Fruit fly (Drosophila melanogaster) whole organism, embryonic: ENCODE measurements around the gene Srg3.

Source experiments
- B-H2 ChIP-seq: fragments of 200-800 bp; sonication (Bioruptor generic); optimal IDR thresholded peaks from 2 replicates; lab custom pipeline; 2018; ENCODE audit warnings: missing biosample characterization, mild to moderate bottlenecking, missing genetic modification characterization
- Bdp1 ChIP-seq: fragments of 200-800 bp; sonication (Bioruptor generic); optimal IDR thresholded peaks from 3 replicates; lab custom pipeline; 2016; ENCODE audit warnings: missing biosample characterization, missing genetic modification characterization
- CG10654 ChIP-seq: fragments of 200-800 bp; sonication (Bioruptor generic); optimal IDR thresholded peaks from 2 replicates; lab custom pipeline; 2016; ENCODE audit warnings: missing biosample characterization, missing genetic modification characterization
- CG13624 ChIP-seq: fragments of 200-800 bp; sonication (Bioruptor generic); optimal IDR thresholded peaks from 2 replicates; lab custom pipeline; 2016; ENCODE audit warnings: missing biosample characterization, missing genetic modification characterization
- CG13894 ChIP-seq: fragments of 200-800 bp; sonication (Bioruptor generic); optimal IDR thresholded peaks from 3 replicates; lab custom pipeline; 2018; ENCODE audit warnings: missing biosample characterization, mild to moderate bottlenecking, missing genetic modification characterization, moderate library complexity
- CG15269 ChIP-seq: fragments of 200-800 bp; sonication (Bioruptor generic); optimal IDR thresholded peaks from 2 replicates; lab custom pipeline; 2018; ENCODE audit warnings: missing biosample characterization, mild to moderate bottlenecking, missing genetic modification characterization, moderate library complexity
- CG1602 ChIP-seq: fragments of 200-800 bp; sonication (Bioruptor generic); optimal IDR thresholded peaks from 3 replicates; lab custom pipeline; 2016; ENCODE audit warnings: missing biosample characterization, missing genetic modification characterization
- CG16779 ChIP-seq: fragments of 200-800 bp; sonication (Bioruptor generic); IDR thresholded peaks from 2 replicates; pipeline ENCODE4 v1.3.6; 2022; ENCODE audit warnings: missing biosample characterization, missing genetic modification characterization
- CG17385 ChIP-seq: fragments of 200-800 bp; sonication (Bioruptor generic); optimal IDR thresholded peaks from 3 replicates; lab custom pipeline; 2018; ENCODE audit warnings: missing biosample characterization, mild to moderate bottlenecking, missing genetic modification characterization
- CG17568 ChIP-seq: fragments of 200-800 bp; sonication (Bioruptor generic); optimal IDR thresholded peaks from 2 replicates; lab custom pipeline; 2018; ENCODE audit warnings: missing biosample characterization, mild to moderate bottlenecking, missing genetic modification characterization, moderate library complexity
- CG32532 ChIP-seq: fragments of 200-800 bp; sonication (Bioruptor generic); IDR thresholded peaks from 2 replicates; pipeline ENCODE4 v1.3.6; 2022; ENCODE audit warnings: missing biosample characterization, missing genetic modification characterization
- CG33557 ChIP-seq: fragments of 200-800 bp; sonication (Bioruptor generic); optimal IDR thresholded peaks from 2 replicates; lab custom pipeline; 2019; ENCODE audit warnings: missing biosample characterization, mild to moderate bottlenecking, missing genetic modification characterization, moderate library complexity
- CG4424 ChIP-seq: fragments of 200-800 bp; sonication (Bioruptor generic); optimal IDR thresholded peaks from 3 replicates; lab custom pipeline; 2016; ENCODE audit warnings: missing biosample characterization, missing genetic modification characterization
- CG5953 ChIP-seq: fragments of 200-800 bp; sonication (Bioruptor generic); IDR thresholded peaks from 2 replicates; pipeline ENCODE4 v1.3.6; 2022; ENCODE audit warnings: missing biosample characterization, missing genetic modification characterization
- CG6272 ChIP-seq: fragments of 200-800 bp; sonication (Bioruptor generic); IDR thresholded peaks from 2 replicates; pipeline ENCODE4 v1.3.6; 2022; ENCODE audit warnings: missing biosample characterization, missing genetic modification characterization
- CG6791 ChIP-seq: fragments of 200-800 bp; sonication (Bioruptor generic); IDR thresholded peaks from 3 replicates; pipeline ENCODE4 v1.3.6; 2022; ENCODE audit warnings: missing biosample characterization, missing genetic modification characterization; ENCODE audit not compliant: partially characterized antibody
- CG6854 ChIP-seq: fragments of 200-800 bp; sonication (Bioruptor generic); optimal IDR thresholded peaks from 3 replicates; lab custom pipeline; 2017; ENCODE audit warnings: missing biosample characterization, mild to moderate bottlenecking, missing genetic modification characterization
- CG7786 ChIP-seq: fragments of 200-800 bp; sonication (Bioruptor generic); optimal IDR thresholded peaks from 2 replicates; lab custom pipeline; 2016; ENCODE audit warnings: missing biosample characterization, missing genetic modification characterization
- CG8281 ChIP-seq: fragments of 200-800 bp; sonication (Bioruptor generic); optimal IDR thresholded peaks from 2 replicates; lab custom pipeline; 2018; ENCODE audit warnings: missing biosample characterization, mild to moderate bottlenecking, missing genetic modification characterization, moderate library complexity
- CG8944 ChIP-seq: fragments of 200-800 bp; sonication (Bioruptor generic); optimal IDR thresholded peaks from 3 replicates; lab custom pipeline; 2016; ENCODE audit warnings: missing biosample characterization, missing genetic modification characterization
- CTCF ChIP-seq: fragments of 200-800 bp; sonication (Bioruptor generic); optimal IDR thresholded peaks from 2 replicates; lab custom pipeline; 2017; ENCODE audit warnings: missing biosample characterization, mild to moderate bottlenecking, missing genetic modification characterization, moderate library complexity
- Chrac-16 ChIP-seq: fragments of 200-800 bp; sonication (Bioruptor generic); optimal IDR thresholded peaks from 3 replicates; lab custom pipeline; 2016; ENCODE audit warnings: missing biosample characterization, missing genetic modification characterization
- CrebB ChIP-seq: fragments of 200-800 bp; sonication (Bioruptor generic); optimal IDR thresholded peaks from 3 replicates; lab custom pipeline; 2018; ENCODE audit warnings: missing biosample characterization, mild to moderate bottlenecking, missing genetic modification characterization
- E2f2 ChIP-seq: fragments of 200-800 bp; sonication (Bioruptor generic); IDR thresholded peaks from 2 replicates; pipeline ENCODE4 v1.3.6; 2022; ENCODE audit warnings: missing biosample characterization, missing genetic modification characterization
- Ets65A ChIP-seq: fragments of 200-800 bp; sonication (Bioruptor generic); peaks from one replicate; lab custom pipeline; 2016; ENCODE audit warnings: missing biosample characterization, missing genetic modification characterization
- HLH3B ChIP-seq: fragments of 200-800 bp; sonication (Bioruptor generic); IDR thresholded peaks from 2 replicates; pipeline ENCODE4 v1.3.6; 2022; ENCODE audit warnings: missing biosample characterization, missing genetic modification characterization
- HmgD ChIP-seq: fragments of 200-800 bp; sonication (Bioruptor generic); optimal IDR thresholded peaks from 3 replicates; lab custom pipeline; 2016; ENCODE audit warnings: missing biosample characterization, missing genetic modification characterization
- Hr51 ChIP-seq, 2 experiments: fragments of 200-800 bp; sonication (Bioruptor generic); optimal IDR thresholded peaks; 2 replicates in 1 of 2; 3 replicates in 1 of 2; lab custom pipeline; 2016 to 2018; ENCODE audit warnings: missing biosample characterization in 2 of 2, missing genetic modification characterization in 2 of 2, mild to moderate bottlenecking in 1 of 2, moderate library complexity in 1 of 2
- Mad ChIP-seq: fragments of 200-800 bp; sonication (Bioruptor generic); optimal IDR thresholded peaks from 2 replicates; lab custom pipeline; 2016; ENCODE audit warnings: missing biosample characterization, missing genetic modification characterization
- Max ChIP-seq: fragments of 200-800 bp; sonication (Bioruptor generic); optimal IDR thresholded peaks from 2 replicates; lab custom pipeline; 2016; ENCODE audit warnings: missing biosample characterization, mild to moderate bottlenecking, missing genetic modification characterization
- Mes4 ChIP-seq: fragments of 200-800 bp; sonication (Bioruptor generic); optimal IDR thresholded peaks from 2 replicates; lab custom pipeline; 2016; ENCODE audit warnings: missing biosample characterization, missing genetic modification characterization
- Optix ChIP-seq: fragments of 200-800 bp; sonication (Bioruptor generic); IDR thresholded peaks from 3 replicates; pipeline ENCODE4 v1.3.6; 2022; ENCODE audit warnings: missing biosample characterization, missing genetic modification characterization
- Pdp1 ChIP-seq, 2 experiments: fragments of 200-800 bp; sonication (Bioruptor generic); optimal IDR thresholded peaks; 3 replicates each; lab custom pipeline; 2016; ENCODE audit warnings: missing biosample characterization in 2 of 2, missing genetic modification characterization in 2 of 2, mild to moderate bottlenecking in 1 of 2, moderate library complexity in 1 of 2
- Rfx ChIP-seq: fragments of 200-800 bp; sonication (Bioruptor generic); IDR thresholded peaks from 2 replicates; pipeline ENCODE4 v1.3.6; 2022; ENCODE audit warnings: missing biosample characterization, missing genetic modification characterization
- Sry-δ ChIP-seq: fragments of 200-800 bp; sonication (Bioruptor generic); optimal IDR thresholded peaks from 2 replicates; lab custom pipeline; 2016; ENCODE audit warnings: missing biosample characterization, missing genetic modification characterization
- bcd ChIP-seq: fragments of 200-800 bp; sonication (Bioruptor generic); optimal IDR thresholded peaks from 2 replicates; lab custom pipeline; 2017; ENCODE audit warnings: missing biosample characterization, mild to moderate bottlenecking, missing genetic modification characterization
- caup ChIP-seq: fragments of 200-800 bp; sonication (Bioruptor generic); optimal IDR thresholded peaks from 3 replicates; lab custom pipeline; 2017; ENCODE audit warnings: missing biosample characterization, mild to moderate bottlenecking, missing genetic modification characterization, moderate library complexity; ENCODE audit not compliant: severe bottlenecking
- chm ChIP-seq: fragments of 200-800 bp; sonication (Bioruptor generic); IDR thresholded peaks from 2 replicates; pipeline ENCODE4 v1.3.6; 2022; ENCODE audit warnings: missing biosample characterization, missing genetic modification characterization
- dpn ChIP-seq, 2 experiments: fragments of 200-800 bp; sonication (Bioruptor generic); optimal IDR thresholded peaks; 3 replicates each; lab custom pipeline; 2016; ENCODE audit warnings: missing biosample characterization in 2 of 2, missing genetic modification characterization in 2 of 2
- fru ChIP-seq: fragments of >200 bp; optimal IDR thresholded peaks from 2 replicates; lab custom pipeline; 2017
- fu2 ChIP-seq: fragments of 200-800 bp; sonication (Bioruptor generic); optimal IDR thresholded peaks from 2 replicates; lab custom pipeline; 2016; ENCODE audit warnings: missing biosample characterization, missing genetic modification characterization
- mam ChIP-seq: fragments of 200-800 bp; sonication (Bioruptor generic); optimal IDR thresholded peaks from 3 replicates; lab custom pipeline; 2016; ENCODE audit warnings: missing biosample characterization, missing genetic modification characterization
- nerfin-1 ChIP-seq: fragments of 200-800 bp; sonication (Bioruptor generic); optimal IDR thresholded peaks from 3 replicates; lab custom pipeline; 2019; ENCODE audit warnings: missing biosample characterization, mild to moderate bottlenecking, missing genetic modification characterization, moderate library complexity
- oc ChIP-seq: fragments of 200-800 bp; sonication (Bioruptor generic); optimal IDR thresholded peaks from 2 replicates; lab custom pipeline; 2018; ENCODE audit warnings: missing biosample characterization, mild to moderate bottlenecking, missing genetic modification characterization, moderate library complexity
- pfk ChIP-seq: fragments of 200-800 bp; sonication (Bioruptor generic); optimal IDR thresholded peaks from 2 replicates; lab custom pipeline; 2018; ENCODE audit warnings: missing biosample characterization, mild to moderate bottlenecking, missing genetic modification characterization, moderate library complexity
- row ChIP-seq: fragments of 200-800 bp; sonication (Bioruptor generic); IDR thresholded peaks from 3 replicates; pipeline ENCODE4 v1.3.6; 2022; ENCODE audit warnings: missing biosample characterization, missing genetic modification characterization
- slou ChIP-seq: fragments of 200-800 bp; sonication (Bioruptor generic); optimal IDR thresholded peaks from 3 replicates; lab custom pipeline; 2016; ENCODE audit warnings: missing biosample characterization, missing genetic modification characterization
- tll ChIP-seq, 2 experiments: fragments of 200-800 bp in 1 of 2; fragments of >200 bp in 1 of 2; sonication (Bioruptor generic) in 1 of 2; optimal IDR thresholded peaks; 2 replicates each; lab custom pipeline; 2017 to 2019; ENCODE audit warnings: missing biosample characterization in 2 of 2, missing genetic modification characterization in 2 of 2, mild to moderate bottlenecking in 1 of 2, moderate library complexity in 1 of 2
- ttk ChIP-seq: fragments of 200-800 bp; sonication (Bioruptor generic); IDR thresholded peaks from 2 replicates; pipeline ENCODE4 v2.1.2; 2022; ENCODE audit warnings: missing biosample characterization, missing genetic modification characterization
- wor ChIP-seq: fragments of 200-800 bp; sonication (Bioruptor generic); IDR thresholded peaks from 2 replicates; pipeline ENCODE4 v1.3.6; 2022; ENCODE audit warnings: missing biosample characterization, missing genetic modification characterization
- z ChIP-seq: fragments of 200-800 bp; sonication (Bioruptor generic); IDR thresholded peaks from 3 replicates; pipeline ENCODE4 v1.3.6; 2022; ENCODE audit warnings: missing biosample characterization, missing genetic modification characterization
- zf30C ChIP-seq: fragments of 200-800 bp; sonication (Bioruptor generic); optimal IDR thresholded peaks from 3 replicates; lab custom pipeline; 2018; ENCODE audit warnings: missing biosample characterization, mild to moderate bottlenecking, missing genetic modification characterization

Srg3 gene

dm6 chr3L:9446731-9447238 lies 3.8 kb downstream of the Srg3 start, which contains the start of gene CG3529 (continued):
- TF ChIP-seq CG1602 (GFP tag; lab: Kevin White, UChicago) (peak; percentile 5), mam (GFP tag; lab: Kevin White, UChicago) (peak; percentile 14), row (peak; percentile 75), CG13624 (GFP tag; lab: Kevin White, UChicago) (peak; percentile 32), HLH3B (GFP tag; lab: Robert Waterston, UW) (no peak), slou (no peak), B-H2 (GFP tag; lab: Kevin White, UChicago) (peak; percentile 64), CG17568 (peak; percentile 14), CG32532 (GFP tag; lab: Robert Waterston, UW) (peak; percentile 47), CG6791 (GFP tag; lab: Robert Waterston, UW) (0 out of 3 replicates have a peak, but pooled peaks have one; percentile 46), Mad (GFP tag; lab: Kevin White, UChicago) (peak; percentile 18), z (GFP tag; lab: Robert Waterston, UW) (no peak), ttk (GFP tag; lab: Robert Waterston, UW) (peak; percentile 23; the same call in 1 of the 2 replicates), pfk (GFP tag; lab: Kevin White, UChicago) (peak; percentile 16), Sry-δ (GFP tag; lab: Kevin White, UChicago) (peak; percentile 23), CG6272 (GFP tag; lab: Robert Waterston, UW) (no peak), Hr51 (GFP tag; optimal IDR thresholded peaks at IDR 0.05; lab: Kevin White, UChicago) (peak in 1 of 2 experiments; percentile 17), caup (GFP tag; lab: Kevin White, UChicago) (peak; percentile 53), oc (tag; lab: Kevin White, UChicago) (no peak), CTCF (GFP tag; lab: Kevin White, UChicago) (peak; percentile 3), CG15269 (tag; lab: Kevin White, UChicago) (peak; percentile 1), Optix (GFP tag; lab: Robert Waterston, UW) (no peak), CG10654 (no peak), CG8944 (GFP tag; lab: Kevin White, UChicago) (peak; percentile 10), CG7786 (GFP tag; lab: Kevin White, UChicago) (peak; percentile 8), wor (GFP tag; lab: Robert Waterston, UW) (no peak), CG5953 (no peak), tll (GFP tag; optimal IDR thresholded peaks at IDR 0.05; lab: Kevin White, UChicago) (no peak), fru (lab: Kevin White, UChicago) (no peak), CrebB (peak; percentile 3), Chrac-16 (GFP tag; lab: Kevin White, UChicago) (peak; percentile 3), nerfin-1 (tag; lab: Kevin White, UChicago) (peak; percentile 87), CG13894 (tag; lab: Kevin White, UChicago) (no peak), CG33557 (GFP tag; lab: Kevin White, UChicago) (no peak), bcd (GFP tag; lab: Kevin White, UChicago) (peak; percentile 27), Mes4 (no peak), E2f2 (GFP tag; lab: Robert Waterston, UW) (peak; percentile 36), Max (GFP tag; lab: Kevin White, UChicago) (peak; percentile 10), CG4424 (GFP tag; lab: Kevin White, UChicago) (peak; percentile 16), Pdp1 (GFP tag; optimal IDR thresholded peaks at IDR 0.05; lab: Kevin White, UChicago) (peak in 1 of 2 experiments; percentile 16), CG8281 (tag; lab: Kevin White, UChicago) (no peak), HmgD (GFP tag; lab: Kevin White, UChicago) (peak; percentile 19), fu2 (GFP tag; lab: Kevin White, UChicago) (no peak), CG17385 (GFP tag; lab: Kevin White, UChicago) (peak; percentile 49), dpn (GFP tag; optimal IDR thresholded peaks at IDR 0.05; lab: Kevin White, UChicago) (peak in 1 of 2 experiments; percentile 27), Rfx (peak; percentile 61), CG16779 (GFP tag; lab: Robert Waterston, UW) (no peak), Ets65A (GFP tag; lab: Kevin White, UChicago) (peak; percentile 62), CG6854 (peak; percentile 17), Bdp1 (GFP tag; lab: Kevin White, UChicago) (peak; percentile 19), chm (GFP tag; lab: Robert Waterston, UW) (peak; percentile 50; the same call in 1 of the 2 replicates), zf30C (GFP tag; lab: Kevin White, UChicago) (no peak)
